Worm (Caenorhabditis elegans): ENCODE results near the gene F13C5.1.

Gene F13C5.1

DNA sequence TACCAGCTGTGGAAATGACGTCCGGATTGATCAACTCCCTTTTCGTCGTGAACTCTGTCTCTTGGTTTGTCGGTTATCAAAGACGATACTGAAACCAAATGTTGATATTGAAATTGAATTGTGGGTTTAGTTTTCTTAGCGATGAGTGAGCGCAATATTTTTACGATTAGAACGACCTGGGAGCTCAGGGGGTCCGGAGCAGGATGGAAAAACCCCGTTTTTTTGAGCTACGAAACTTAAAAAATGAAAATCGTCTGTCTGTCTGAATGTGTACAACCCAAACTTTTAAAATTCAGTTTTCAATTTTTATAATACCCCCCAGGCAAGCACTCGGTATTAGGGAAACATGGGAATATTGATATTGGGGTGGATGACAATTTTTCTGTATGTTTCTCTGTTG is 40.9 kb downstream of the F13C5.1 start:
- TF ChIP-seq let-607 (tag; optimal IDR thresholded peaks at IDR 0.05): no peak
- TF ChIP-seq nhr-80 (tag; optimal IDR thresholded peaks at IDR 0.05): peak; percentile 21

DNA sequence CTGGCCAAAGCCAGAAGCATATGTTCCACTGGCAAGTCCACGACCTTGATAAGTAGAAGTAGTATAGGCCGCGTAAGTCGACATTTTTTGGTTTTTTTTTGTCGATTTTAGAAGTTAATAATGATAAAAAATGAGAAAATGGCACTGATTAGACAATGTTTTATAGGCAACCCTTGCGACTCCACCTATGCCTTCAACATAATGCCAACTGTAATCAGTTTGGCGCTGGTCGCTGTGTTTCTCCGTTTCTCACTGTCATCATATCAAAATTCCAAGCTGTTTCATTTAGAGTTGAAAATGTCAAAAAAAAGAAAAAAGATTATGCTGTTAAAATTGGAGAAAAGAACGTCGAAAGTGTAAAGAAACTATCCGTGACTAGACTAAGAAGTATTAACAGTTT is 43.6 kb downstream of the F13C5.1 start:
- peak; percentile 93 for TF ChIP-seq nhr-80 (tag; optimal IDR thresholded peaks at IDR 0.05)
- TF ChIP-seq let-607 (tag; optimal IDR thresholded peaks at IDR 0.05): peak; percentile 80 to 90
- TF ChIP-seq unc-130 (GFP tag; optimal IDR thresholded peaks at IDR 0.05): no peak
- no peak for TF ChIP-seq cebp-1 (GFP tag; IDR thresholded peaks at IDR 0.05)
- peak; percentile 2 for TF ChIP-seq cebp-1 (tag; optimal IDR thresholded peaks at IDR 0.05)

DNA sequence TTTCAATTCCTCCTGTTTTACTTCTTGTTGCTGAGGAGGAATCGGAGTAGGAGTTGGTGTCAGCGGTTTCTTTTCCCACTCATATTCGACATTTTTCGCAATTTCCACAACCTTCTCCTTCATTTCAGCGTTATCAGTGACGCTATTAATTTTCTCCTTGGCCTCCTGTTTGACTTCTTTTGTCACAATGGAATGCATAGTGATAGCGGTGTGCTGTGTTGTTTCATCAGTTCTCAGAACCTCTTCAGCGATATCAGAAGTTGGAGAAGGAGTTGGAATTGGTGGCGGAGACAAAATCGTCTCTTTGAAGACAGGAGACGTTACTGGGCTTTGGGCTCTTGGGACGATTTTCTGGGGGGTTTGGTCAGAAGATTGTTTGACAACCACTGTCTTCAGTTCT is 44.5 kb downstream of the F13C5.1 start:
- TF ChIP-seq egrh-3 (GFP tag; IDR thresholded peaks at IDR 0.05) (no peak), B0261.1 (tag; optimal IDR thresholded peaks at IDR 0.05) (no peak), mcd-1 (GFP tag; IDR thresholded peaks at IDR 0.05) (no peak), nhr-80 (tag; optimal IDR thresholded peaks at IDR 0.05) (peak; percentile 63), F10E7.11 (tag; optimal IDR thresholded peaks at IDR 0.05) (no peak), let-607 (tag; optimal IDR thresholded peaks at IDR 0.05) (no peak), ztf-25 (GFP tag; IDR thresholded peaks at IDR 0.05) (no peak), hmg-20 (GFP tag; IDR thresholded peaks at IDR 0.05) (no peak)

DNA sequence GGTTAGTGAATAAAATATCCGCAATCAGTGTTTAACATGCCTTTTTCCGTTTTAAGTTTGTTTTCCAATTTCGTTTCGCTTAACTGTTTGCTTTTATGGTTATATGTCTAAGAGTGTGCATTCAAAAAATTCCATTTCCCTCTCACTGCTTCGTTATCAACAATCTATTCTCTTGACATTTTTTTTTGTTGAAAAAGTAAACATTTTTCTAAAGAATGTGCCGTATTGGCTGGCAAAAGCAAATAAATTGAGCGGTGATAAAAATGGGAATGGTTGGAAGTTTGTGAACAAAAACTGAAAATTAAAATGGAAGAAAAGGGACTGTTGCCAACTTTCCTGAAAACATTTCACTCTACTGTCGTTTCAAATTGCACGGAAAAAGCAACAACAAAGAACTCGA is 49.7 kb downstream of the F13C5.1 start:
- peak; percentile 72 for TF ChIP-seq nhr-80 (tag; optimal IDR thresholded peaks at IDR 0.05)
- TF ChIP-seq F39B2.1 (GFP tag; IDR thresholded peaks at IDR 0.05): no peak
- TF ChIP-seq snpc-4 (GFP tag; optimal IDR thresholded peaks at IDR 0.05): no peak
- peak in 1 of 4 experiments; percentile 32 for TF ChIP-seq snpc-4 (tag; optimal IDR thresholded peaks at IDR 0.05)

All from whole organism, young adult.